Fruit fly (Drosophila melanogaster) whole organism: ENCODE measurements around the gene CG4133.

Source experiments
- CG8478 ChIP-seq: fragments of >200 bp; optimal IDR thresholded peaks from 2 replicates; lab custom pipeline; 2018; ENCODE audit warnings: inconsistent platforms
- Dll ChIP-seq: fragments of >200 bp; optimal IDR thresholded peaks from 2 replicates; lab custom pipeline; 2017
- EcR ChIP-seq, 2 experiments: fragments of >200 bp; optimal IDR thresholded peaks; 2 replicates each; lab custom pipeline; 2017; ENCODE audit warnings: missing biosample characterization in 2 of 2, missing genetic modification characterization in 2 of 2, missing genetic modification reagents in 2 of 2
- pan ChIP-seq: fragments of >200 bp; optimal IDR thresholded peaks from 2 replicates; lab custom pipeline; 2017
- usp ChIP-seq: fragments of >200 bp; optimal IDR thresholded peaks from 2 replicates; lab custom pipeline; 2017; ENCODE audit warnings: missing biosample characterization, missing genetic modification characterization, mixed read lengths

DNA sequence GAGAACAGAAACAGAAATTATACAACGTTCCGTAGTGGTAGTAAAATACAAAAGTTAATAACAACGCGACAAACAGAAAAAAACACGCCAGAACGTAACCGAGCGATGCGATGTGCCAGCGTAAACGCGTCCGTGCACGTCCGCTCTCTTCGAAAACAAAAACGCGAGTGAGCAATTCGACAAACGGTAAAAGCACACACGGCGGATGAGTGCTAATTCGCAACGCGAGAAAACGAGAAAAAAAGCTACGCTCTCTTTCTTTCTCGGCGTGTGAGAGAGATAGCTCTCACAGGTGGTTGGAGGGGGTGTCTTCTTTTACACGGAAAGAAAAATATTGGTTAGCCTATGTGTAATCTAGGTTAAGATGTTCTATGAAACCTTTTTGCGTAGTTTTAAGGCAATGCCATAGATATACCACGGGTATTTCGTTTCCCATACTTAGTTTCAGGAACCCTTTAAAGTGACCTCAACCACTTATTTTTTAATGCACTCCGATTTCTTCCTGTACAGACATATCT lies 16.8 kb downstream of the CG4133 start, which contains the start of gene CG4297:
- no peak for TF ChIP-seq pan (lab: Kevin White, UChicago)
- TF ChIP-seq EcR (GFP tag; optimal IDR thresholded peaks at IDR 0.05; lab: Kevin White, UChicago), result no peak
- no peak for TF ChIP-seq usp (GFP tag; lab: Kevin White, UChicago)
- no peak for TF ChIP-seq CG8478 (lab: Kevin White, UChicago)
- TF ChIP-seq Dll (lab: Kevin White, UChicago), result peak; percentile 85
